Fruit fly (Drosophila melanogaster) whole organism, pupa: Measurements from ENCODE around the gene Ten-a.

Source experiments
- CG10348 ChIP-seq: fragments of 200-800 bp; sonication (Bioruptor generic); IDR thresholded peaks from 2 replicates; pipeline ENCODE4 v1.3.6; 2022; ENCODE audit warnings: missing biosample characterization, missing genetic modification characterization
- CG34367 ChIP-seq: fragments of 200-800 bp; sonication (Bioruptor generic); optimal IDR thresholded peaks from 2 replicates; lab custom pipeline; 2018; ENCODE audit warnings: missing biosample characterization, mild to moderate bottlenecking, missing genetic modification characterization
- CG4496 ChIP-seq: fragments of 200-800 bp; sonication (Bioruptor generic); IDR thresholded peaks from 3 replicates; pipeline ENCODE4 v1.3.6; 2022; ENCODE audit warnings: missing biosample characterization, missing genetic modification characterization
- CG8301 ChIP-seq: fragments of 200-800 bp; sonication (Bioruptor generic); optimal IDR thresholded peaks from 2 replicates; lab custom pipeline; 2018; ENCODE audit warnings: missing biosample characterization, mild to moderate bottlenecking, missing genetic modification characterization
- CG9948 ChIP-seq: fragments of 200-800 bp; sonication (Bioruptor generic); optimal IDR thresholded peaks from 2 replicates; lab custom pipeline; 2018; ENCODE audit warnings: missing biosample characterization, mild to moderate bottlenecking, missing genetic modification characterization, moderate library complexity
- D1 ChIP-seq: fragments of 200-800 bp; sonication (Bioruptor generic); optimal IDR thresholded peaks from 2 replicates; lab custom pipeline; 2018; ENCODE audit warnings: missing biosample characterization, mild to moderate bottlenecking, missing genetic modification characterization, moderate library complexity
- Ets98B ChIP-seq: fragments of 200-800 bp; sonication (Bioruptor generic); IDR thresholded peaks from 2 replicates; pipeline ENCODE4 v1.3.6; 2022; ENCODE audit warnings: missing biosample characterization, missing genetic modification characterization
- Pif1A ChIP-seq: fragments of 200-800 bp; sonication (Bioruptor generic); optimal IDR thresholded peaks from 3 replicates; lab custom pipeline; 2016; ENCODE audit warnings: missing biosample characterization, missing genetic modification characterization
- Snoo ChIP-seq: fragments of 200-800 bp; sonication (Bioruptor generic); optimal IDR thresholded peaks from 3 replicates; lab custom pipeline; 2017; ENCODE audit warnings: missing biosample characterization, mild to moderate bottlenecking, missing genetic modification characterization, inconsistent platforms
- rn ChIP-seq: fragments of 200-800 bp; sonication (Bioruptor generic); IDR thresholded peaks from 2 replicates; pipeline ENCODE4 v1.3.6; 2022; ENCODE audit warnings: missing biosample characterization, missing genetic modification characterization

DNA sequence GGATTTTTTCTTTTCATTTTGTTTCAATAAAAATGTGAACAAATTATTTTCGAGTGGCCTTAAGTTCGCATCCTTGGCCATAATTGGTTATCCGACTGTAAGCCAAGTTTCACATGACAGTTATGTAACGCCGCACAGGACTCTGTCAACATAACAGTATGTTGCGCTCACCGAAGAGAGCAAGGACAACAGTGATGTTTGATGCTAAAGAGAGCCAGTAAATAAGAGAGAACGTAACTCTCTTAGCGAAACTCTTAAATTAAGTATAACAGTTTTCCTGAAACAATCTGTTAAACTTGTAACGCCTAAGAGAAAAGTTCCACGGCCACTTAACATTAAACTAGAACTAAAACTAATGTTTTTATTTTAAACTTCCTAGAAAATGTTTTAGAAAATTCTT, 42.2 kb downstream of the Ten-a start:
- TF ChIP-seq CG9948 (tag; lab: Kevin White, UChicago) (no peak), CG4496 (no peak), CG8301 (tag; lab: Kevin White, UChicago) (no peak), Pif1A (GFP tag; lab: Kevin White, UChicago) (no peak), D1 (tag; lab: Kevin White, UChicago) (no peak), Ets98B (no peak), rn (GFP tag; lab: Robert Waterston, UW) (no peak), CG34367 (tag; lab: Kevin White, UChicago) (no peak), Snoo (tag; lab: Kevin White, UChicago) (no peak), CG10348 (GFP tag; lab: Robert Waterston, UW) (no peak)
